Fruit fly (Drosophila melanogaster): Measurements from ENCODE around the gene CG31313.

DNA sequence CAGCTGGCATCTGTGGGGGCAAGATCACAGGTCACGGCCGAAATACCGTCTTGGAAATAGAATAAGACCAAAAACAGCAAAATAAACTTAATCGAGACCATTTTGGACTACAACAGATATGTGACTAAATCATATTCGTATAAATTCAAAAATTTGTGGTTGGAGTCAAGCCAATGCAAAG, 9.2 kb upstream of the CG31313 start, which contains the start of gene CG44094:
- TF ChIP-seq rn (GFP tag; IDR thresholded peaks at IDR 0.05) (no peak), CG9948 (tag; optimal IDR thresholded peaks at IDR 0.05) (no peak), CG14655 (GFP tag; optimal IDR thresholded peaks at IDR 0.05) (no peak)
